Worm (Caenorhabditis elegans): ENCODE measurements around the gene Y38E10A.22.

ce11 chrII:12640370-12640769, 37.2 kb downstream of the Y38E10A.22 start, which contains the start of gene nhr-235:
- TF ChIP-seq unc-62 (GFP tag; optimal IDR thresholded peaks at IDR 0.05) (no peak), nfya-1 (tag; optimal IDR thresholded peaks at IDR 0.05; ENCODE audit: insufficient read depth) (no peak), nhr-12 (tag; optimal IDR thresholded peaks at IDR 0.05) (no peak), pha-4 (tag; optimal IDR thresholded peaks at IDR 0.05) (no peak), snpc-4 (tag; optimal IDR thresholded peaks at IDR 0.05) (no peak), sea-2 (GFP tag; optimal IDR thresholded peaks at IDR 0.05) (no peak), tbx-2 (tag; optimal IDR thresholded peaks at IDR 0.05) (no peak)
